Worm (Caenorhabditis elegans) whole organism, midembryonic: ENCODE results near the gene C54D10.5.

Experiments
- T22C8.4 ChIP-seq: fragments of 200-800 bp; sonication (Bioruptor generic); IDR thresholded peaks from 2 replicates; pipeline ENCODE4 v1.3.6; 2022; ENCODE audit warnings: missing genetic modification characterization, missing compliant biosample characterization
- cog-1 ChIP-seq: sonication (generic microtip); optimal IDR thresholded peaks from 2 replicates; lab custom pipeline; 2016; ENCODE audit warnings: missing genetic modification characterization, missing compliant biosample characterization
- klf-2 ChIP-seq: fragments of 200-800 bp; sonication (Bioruptor generic); conservative IDR thresholded peaks from 2 replicates; pipeline ENCODE4 v1.3.6; 2022; ENCODE audit warnings: missing genetic modification reagents, missing genetic modification characterization, missing compliant biosample characterization
- tab-1 ChIP-seq: fragments of 200-800 bp; sonication (Bioruptor generic); IDR thresholded peaks from 2 replicates; pipeline ENCODE4 v1.3.6; 2022; ENCODE audit warnings: missing genetic modification characterization, missing compliant biosample characterization
- ztf-23 ChIP-seq: fragments of 200-800 bp; sonication (Bioruptor generic); IDR thresholded peaks from 2 replicates; pipeline ENCODE4 v1.3.6; 2022; ENCODE audit warnings: missing genetic modification reagents, missing genetic modification characterization, missing compliant biosample characterization

ce11 chrV:12408996-12409395 is 20.1 kb upstream of the C54D10.5 start:
- no peak for TF ChIP-seq cog-1 (tag; lab: Kevin White, UChicago)
- no peak for TF ChIP-seq klf-2
- no peak for TF ChIP-seq tab-1 (GFP tag; lab: Robert Waterston, UW)
- no peak for TF ChIP-seq ztf-23 (GFP tag; lab: Robert Waterston, UW)
- no peak for TF ChIP-seq T22C8.4 (GFP tag; lab: Robert Waterston, UW)
